Fruit fly (Drosophila melanogaster): ENCODE measurements around the gene glu.

- TF ChIP-seq tai (GFP tag; optimal IDR thresholded peaks at IDR 0.05) (no peak), psq (GFP tag; optimal IDR thresholded peaks at IDR 0.05) (no peak)
Measured at dm6 chr2L:16747145-16747544, 9.0 kb upstream of the glu start.
